Worm (Caenorhabditis elegans) whole organism, L4 larva: Measurements from ENCODE around the gene abch-1.
A peak's percentile ranks its signal among the peaks of the same experiment; 100 is the strongest.

Source experiments
- F26F4.8 ChIP-seq: fragments of 200-800 bp; sonication (Bioruptor generic); conservative IDR thresholded peaks from 2 replicates; pipeline ENCODE4 v1.3.6; 2022; ENCODE audit warnings: missing genetic modification characterization, missing compliant biosample characterization
- F37D6.2 ChIP-seq: sonication (generic microtip); optimal IDR thresholded peaks from 2 replicates; lab custom pipeline; 2016; ENCODE audit warnings: mild to moderate bottlenecking, missing genetic modification characterization, missing compliant biosample characterization
- F44E2.7 ChIP-seq: fragments of 200-800 bp; sonication (Bioruptor generic); IDR thresholded peaks from 2 replicates; pipeline ENCODE4 v2.1.2; 2022; ENCODE audit warnings: missing genetic modification characterization, missing compliant biosample characterization
- T26A8.4 ChIP-seq: fragments of 200-800 bp; sonication (Bioruptor generic); IDR thresholded peaks from 2 replicates; pipeline ENCODE4 v1.3.6; 2022; ENCODE audit warnings: missing genetic modification characterization, missing compliant biosample characterization
- Y105C5A.15 ChIP-seq: fragments of 200-800 bp; sonication (Bioruptor generic); IDR thresholded peaks from 2 replicates; pipeline ENCODE4 v1.3.6; 2022; ENCODE audit warnings: missing genetic modification characterization, missing compliant biosample characterization
- Y75B8A.6 ChIP-seq: fragments of 200-800 bp; sonication (Bioruptor generic); IDR thresholded peaks from 2 replicates; pipeline ENCODE4 v1.3.6; 2022; ENCODE audit warnings: missing genetic modification reagents, missing genetic modification characterization, missing compliant biosample characterization
- ZK546.5 ChIP-seq, 2 experiments: sonication (generic microtip); optimal IDR thresholded peaks; 2 replicates each; lab custom pipeline; 2017; ENCODE audit warnings: missing biosample characterization in 2 of 2, missing genetic modification characterization in 2 of 2
- aha-1 ChIP-seq: fragments of 150-350 bp; peaks from one replicate; lab custom pipeline; 2014; ENCODE audit warnings: missing biosample characterization, missing genetic modification characterization
- ama-1 ChIP-seq: fragments of 150-350 bp; optimal IDR thresholded peaks from 2 replicates; lab custom pipeline; 2014; ENCODE audit warnings: inconsistent platforms, mixed read lengths
- ceh-62 ChIP-seq: sonication (generic microtip); optimal IDR thresholded peaks from 2 replicates; lab custom pipeline; 2017; ENCODE audit warnings: missing biosample characterization, missing genetic modification characterization
- ceh-82 ChIP-seq: sonication (generic microtip); optimal IDR thresholded peaks from 2 replicates; lab custom pipeline; 2017; ENCODE audit warnings: missing biosample characterization, missing genetic modification characterization
- daf-16 ChIP-seq, 3 experiments: sonication (generic microtip); optimal IDR thresholded peaks; 2 replicates each; lab custom pipeline; 2016 to 2017; ENCODE audit warnings: missing genetic modification characterization in 3 of 3, missing genetic modification reagents in 3 of 3, mild to moderate bottlenecking in 2 of 3, missing compliant biosample characterization in 2 of 3, missing biosample characterization in 1 of 3, moderate library complexity in 1 of 3
- daf-8 ChIP-seq: fragments of 200-800 bp; sonication (Bioruptor generic); IDR thresholded peaks from 2 replicates; pipeline ENCODE4 v1.3.6; 2022; ENCODE audit warnings: missing genetic modification characterization, missing compliant biosample characterization
- dmd-6 ChIP-seq: fragments of 200-800 bp; sonication (Bioruptor generic); IDR thresholded peaks from 2 replicates; pipeline ENCODE4 v1.3.6; 2022; ENCODE audit warnings: missing genetic modification reagents, missing genetic modification characterization, missing compliant biosample characterization
- dmd-8 ChIP-seq: fragments of 200-800 bp; sonication (Bioruptor generic); IDR thresholded peaks from 2 replicates; pipeline ENCODE4 v1.3.6; 2022; ENCODE audit warnings: missing genetic modification characterization, missing compliant biosample characterization
- dpl-1 ChIP-seq: fragments of 150-350 bp; optimal IDR thresholded peaks from 2 replicates; lab custom pipeline; 2014; ENCODE audit warnings: missing biosample characterization, missing genetic modification reagents, missing genetic modification characterization
- fos-1 ChIP-seq: fragments of 150-350 bp; optimal IDR thresholded peaks from 2 replicates; lab custom pipeline; 2014; ENCODE audit warnings: missing biosample characterization, missing genetic modification characterization
- hlh-11 ChIP-seq: fragments of 200-800 bp; sonication (Bioruptor generic); optimal IDR thresholded peaks from 2 replicates; lab custom pipeline; 2018; ENCODE audit warnings: mild to moderate bottlenecking, missing genetic modification characterization, missing compliant biosample characterization
- lin-1 ChIP-seq: fragments of 200-800 bp; sonication (Bioruptor generic); IDR thresholded peaks from 2 replicates; pipeline ENCODE4 v1.3.6; 2022; ENCODE audit warnings: missing genetic modification reagents, missing genetic modification characterization, missing compliant biosample characterization
- lin-13 ChIP-seq: fragments of 150-350 bp; optimal IDR thresholded peaks from 2 replicates; lab custom pipeline; 2014; ENCODE audit warnings: missing biosample characterization, missing genetic modification reagents, missing genetic modification characterization
- lin-15B ChIP-seq: fragments of 150-350 bp; sonication (generic microtip); optimal IDR thresholded peaks from 3 replicates; lab custom pipeline; 2014; ENCODE audit warnings: missing biosample characterization, missing genetic modification characterization
- lin-29 ChIP-seq: fragments of 200-800 bp; sonication (Bioruptor generic); IDR thresholded peaks from 2 replicates; pipeline ENCODE4 v1.3.6; 2022; ENCODE audit warnings: missing genetic modification reagents, missing genetic modification characterization, missing compliant biosample characterization
- lir-3 ChIP-seq: sonication (generic microtip); optimal IDR thresholded peaks from 2 replicates; lab custom pipeline; 2016; ENCODE audit warnings: mild to moderate bottlenecking, missing genetic modification characterization, missing compliant biosample characterization
- mes-2 ChIP-seq: sonication (generic microtip); optimal IDR thresholded peaks from 2 replicates; lab custom pipeline; 2016; ENCODE audit warnings: missing genotype, mild to moderate bottlenecking, missing genetic modification characterization, missing compliant biosample characterization; ENCODE audit not compliant: poor library complexity, severe bottlenecking
- nhr-10 ChIP-seq: fragments of 150-350 bp; optimal IDR thresholded peaks from 2 replicates; lab custom pipeline; 2014; ENCODE audit warnings: missing biosample characterization, missing genetic modification characterization
- nhr-11 ChIP-seq: fragments of 150-350 bp; optimal IDR thresholded peaks from 2 replicates; lab custom pipeline; 2014; ENCODE audit warnings: missing biosample characterization, missing genetic modification characterization
- nhr-25 ChIP-seq: sonication (generic microtip); optimal IDR thresholded peaks from 2 replicates; lab custom pipeline; 2017; ENCODE audit warnings: missing genetic modification characterization, mild to moderate bottlenecking, missing compliant biosample characterization, antibody characterized with exemption, moderate library complexity, borderline replicate concordance; ENCODE audit not compliant: insufficient read depth
- nhr-76 ChIP-seq: fragments of 150-350 bp; optimal IDR thresholded peaks from 2 replicates; lab custom pipeline; 2014; ENCODE audit warnings: missing biosample characterization, missing genetic modification characterization
- nhr-77 ChIP-seq: fragments of 150-350 bp; optimal IDR thresholded peaks from 2 replicates; lab custom pipeline; 2014; ENCODE audit warnings: missing biosample characterization, missing genetic modification characterization
- pha-4 ChIP-seq, 2 experiments: fragments of 150-350 bp in 1 of 2; fragments of 200-800 bp in 1 of 2; sonication (Bioruptor generic) in 1 of 2; IDR thresholded peaks in 1 of 2; optimal IDR thresholded peaks in 1 of 2; 2 replicates each; pipeline versions ENCODE4 v1.3.6 to Lab custom; 2014 to 2022; ENCODE audit warnings: missing genetic modification characterization in 2 of 2, missing genetic modification reagents in 2 of 2, missing biosample characterization in 1 of 2, missing compliant biosample characterization in 1 of 2
- saeg-2 ChIP-seq: fragments of 200-800 bp; sonication (Bioruptor generic); IDR thresholded peaks from 2 replicates; pipeline ENCODE4 v1.3.6; 2022; ENCODE audit warnings: missing genetic modification reagents, missing genetic modification characterization, missing compliant biosample characterization
- sdz-12 ChIP-seq: fragments of 200-800 bp; sonication (Bioruptor generic); optimal IDR thresholded peaks from 2 replicates; lab custom pipeline; 2018; ENCODE audit warnings: mild to moderate bottlenecking, missing genetic modification characterization, missing compliant biosample characterization
- skn-1 ChIP-seq: fragments of 150-350 bp; optimal IDR thresholded peaks from 2 replicates; lab custom pipeline; 2014; ENCODE audit warnings: missing biosample characterization, missing genetic modification characterization
- tag-97 ChIP-seq: fragments of 200-800 bp; sonication (Bioruptor generic); IDR thresholded peaks from 2 replicates; pipeline ENCODE4 v1.3.6; 2022; ENCODE audit warnings: missing genetic modification characterization, missing compliant biosample characterization
- unc-130 ChIP-seq: sonication (generic microtip); optimal IDR thresholded peaks from 2 replicates; lab custom pipeline; 2016; ENCODE audit warnings: missing genetic modification reagents, missing genetic modification characterization, missing compliant biosample characterization
- unc-62 ChIP-seq, 3 experiments: fragments of 150-350 bp in 1 of 3; sonication (generic microtip); optimal IDR thresholded peaks in 2 of 3; peaks in 1 of 3; 1 replicate in 1 of 3; 2 replicates in 2 of 3; lab custom pipeline; 2014 to 2017; ENCODE audit warnings: missing biosample characterization in 3 of 3, missing genetic modification characterization in 3 of 3, missing genetic modification reagents in 3 of 3, missing genotype in 1 of 3
- zag-1 ChIP-seq: fragments of 150-350 bp; optimal IDR thresholded peaks from 2 replicates; lab custom pipeline; 2014; ENCODE audit warnings: missing biosample characterization, missing genetic modification characterization
- zfp-3 ChIP-seq: fragments of 200-800 bp; sonication (Bioruptor generic); conservative IDR thresholded peaks from 2 replicates; pipeline ENCODE4 v1.3.6; 2022; ENCODE audit warnings: missing genetic modification reagents, missing genetic modification characterization, missing compliant biosample characterization
- zip-2 ChIP-seq: fragments of 150-350 bp; optimal IDR thresholded peaks from 2 replicates; lab custom pipeline; 2014; ENCODE audit warnings: missing biosample characterization, missing genetic modification characterization

Gene abch-1

DNA sequence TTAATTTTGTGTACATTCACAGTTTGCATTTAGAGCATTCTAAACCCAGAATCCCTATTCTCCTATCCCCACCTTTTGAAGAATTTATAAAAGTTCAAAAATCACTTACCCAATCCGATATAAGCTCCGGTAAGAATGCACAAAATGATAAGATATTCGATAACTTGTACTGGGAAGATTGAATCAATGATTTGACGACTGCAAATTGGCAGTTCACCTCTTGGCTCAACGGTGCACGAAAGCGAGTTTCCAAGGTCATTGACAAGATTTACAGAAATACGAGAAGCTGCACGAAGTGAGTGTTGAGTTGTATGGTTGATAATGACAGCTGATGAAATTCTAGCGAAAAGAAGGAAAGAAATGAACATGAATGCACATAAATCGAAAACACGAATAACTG, 28.9 kb upstream of the abch-1 start:
- TF ChIP-seq tag-97 (GFP tag; lab: Robert Waterston, UW) (no peak), lin-15B (tag; lab: Kevin White, UChicago) (no peak), F44E2.7 (GFP tag; lab: Robert Waterston, UW) (no peak), fos-1 (tag; lab: Kevin White, UChicago) (no peak), lir-3 (no peak), nhr-25 (tag; lab: Kevin White, UChicago) (no peak), lin-29 (GFP tag; lab: Robert Waterston, UW) (no peak), lin-13 (GFP tag; lab: Kevin White, UChicago) (no peak), ceh-62 (no peak), nhr-76 (tag; lab: Kevin White, UChicago) (no peak), aha-1 (tag; lab: Kevin White, UChicago) (peak; percentile 74), unc-62 (GFP tag; optimal IDR thresholded peaks at IDR 0.05 in 1 of 2; lab: Kevin White, UChicago) (peak in 1 of 2 experiments; percentile 67), unc-62 (tag; optimal IDR thresholded peaks at IDR 0.05; lab: Kevin White, UChicago) (no peak)

DNA sequence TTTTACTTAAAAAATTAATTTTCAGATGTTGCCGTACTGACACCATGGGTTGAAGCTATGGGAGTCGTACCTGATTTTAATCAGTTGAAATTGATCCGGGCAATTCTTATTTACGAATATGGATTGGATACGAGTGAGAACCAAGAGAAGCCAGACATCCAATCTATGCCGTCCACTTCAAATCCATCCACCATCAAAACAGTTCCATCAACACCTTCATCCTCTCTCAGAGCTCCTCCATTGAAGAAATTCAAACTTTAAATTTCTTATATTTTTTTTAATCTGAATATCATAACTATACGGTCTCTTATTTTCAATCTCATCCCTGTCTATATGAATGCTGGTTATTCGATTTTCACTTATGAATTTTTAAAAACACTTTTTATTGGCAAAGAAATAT, 27.5 kb upstream of the abch-1 start:
- TF ChIP-seq daf-16 (GFP tag; optimal IDR thresholded peaks at IDR 0.05; lab: Kevin White, UChicago) = peak in 1 of 2 experiments; percentile 23
- no peak for TF ChIP-seq daf-16 (tag; optimal IDR thresholded peaks at IDR 0.05; lab: Kevin White, UChicago)
- no peak for TF ChIP-seq nhr-76 (tag; lab: Kevin White, UChicago)
- no peak for TF ChIP-seq lin-29 (GFP tag; lab: Robert Waterston, UW)
- 0 out of 2 replicates have a peak, but pooled peaks have one; percentile 15 for TF ChIP-seq zfp-3 (GFP tag; lab: Robert Waterston, UW)
- no peak for TF ChIP-seq zag-1 (tag; lab: Kevin White, UChicago)
- TF ChIP-seq T26A8.4 (GFP tag; lab: Robert Waterston, UW) = no peak
- TF ChIP-seq, all 104 proteins: peak for 2

DNA sequence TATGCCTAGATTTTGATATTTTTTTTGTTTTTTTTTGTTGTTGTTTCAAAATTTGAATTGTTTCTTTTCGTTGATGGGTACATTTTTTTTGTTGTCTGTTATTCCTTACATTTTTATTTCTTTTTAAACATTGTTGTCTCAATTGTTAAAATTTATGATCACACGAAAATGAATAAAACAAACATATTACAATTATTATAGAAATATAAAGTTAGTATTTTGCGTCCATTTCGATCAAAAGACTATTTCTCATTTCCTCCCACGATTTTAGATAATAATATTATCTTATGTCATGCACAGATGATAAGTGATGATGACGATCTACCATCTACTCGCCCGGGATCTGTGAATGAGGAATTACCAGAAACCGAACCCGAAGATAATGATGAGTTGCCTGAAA, 23.2 kb upstream of the abch-1 start, which contains the start of gene wrn-1:
wrn-1 (plus strand) TSS at position 301 of the 400 bp plus-strand sequence.
- TF ChIP-seq dmd-8 (GFP tag; lab: Robert Waterston, UW) = no peak
- no peak for TF ChIP-seq dpl-1 (GFP tag; lab: Kevin White, UChicago)
- no peak for TF ChIP-seq pha-4 (GFP tag; IDR thresholded peaks at IDR 0.05; lab: Robert Waterston, UW)
- no peak for TF ChIP-seq pha-4 (tag; optimal IDR thresholded peaks at IDR 0.05; lab: Kevin White, UChicago)
- no peak for TF ChIP-seq T26A8.4 (GFP tag; lab: Robert Waterston, UW)
- no peak for TF ChIP-seq ceh-82 (tag; lab: Kevin White, UChicago)
- TF ChIP-seq sdz-12 = no peak
- TF ChIP-seq unc-62 (GFP tag; optimal IDR thresholded peaks at IDR 0.05 in 1 of 2; lab: Kevin White, UChicago) = no peak
- no peak for TF ChIP-seq unc-62 (tag; optimal IDR thresholded peaks at IDR 0.05; lab: Kevin White, UChicago)
- TF ChIP-seq lir-3 = no peak
- TF ChIP-seq nhr-10 (tag; lab: Kevin White, UChicago) = no peak
- no peak for TF ChIP-seq saeg-2 (GFP tag; lab: Robert Waterston, UW)
- no peak for TF ChIP-seq F26F4.8
- TF ChIP-seq F44E2.7 (GFP tag; lab: Robert Waterston, UW) = no peak
- TF ChIP-seq Y105C5A.15 (GFP tag; lab: Robert Waterston, UW) = no peak
- TF ChIP-seq lin-1 (GFP tag; lab: Robert Waterston, UW) = no peak
- TF ChIP-seq hlh-11 (tag; lab: Kevin White, UChicago) = no peak
- TF ChIP-seq nhr-11 (tag; lab: Kevin White, UChicago) = no peak
- no peak for TF ChIP-seq unc-130
- TF ChIP-seq nhr-77 = no peak
- no peak for TF ChIP-seq zip-2 (tag; lab: Kevin White, UChicago)

DNA sequence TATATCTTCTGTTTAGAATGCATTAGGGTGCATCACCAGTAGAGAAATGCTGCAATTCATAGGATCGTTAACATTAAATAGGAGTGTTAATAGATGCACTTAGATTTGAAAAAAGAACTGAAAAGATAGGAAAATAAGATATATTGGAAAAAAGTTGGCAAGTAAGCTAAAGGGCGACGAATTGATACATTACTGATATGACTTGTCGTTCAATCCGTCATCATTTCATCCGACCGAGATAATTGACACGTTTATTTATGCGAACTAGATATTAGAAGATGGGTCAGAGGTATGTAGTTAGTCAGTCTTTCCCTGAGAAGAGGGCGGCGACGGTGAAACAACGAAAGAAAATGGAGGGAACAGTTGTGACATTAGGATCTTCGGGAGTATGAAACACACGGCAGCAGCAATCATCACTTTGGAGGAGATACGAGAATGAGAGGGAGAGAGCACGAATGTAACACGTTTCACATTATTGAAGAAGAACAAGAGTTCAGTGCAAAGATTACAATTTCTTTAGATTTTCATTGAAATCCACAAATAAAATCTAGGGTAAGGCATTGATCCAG, 13.5 kb upstream of the abch-1 start, which contains the start of gene lron-15:
lron-15 (minus strand) TSS at position 51 of the 569 bp plus-strand sequence.
- no peak for TF ChIP-seq lin-1 (GFP tag; lab: Robert Waterston, UW)
- no peak for TF ChIP-seq mes-2 (tag; lab: Kevin White, UChicago)
- TF ChIP-seq T26A8.4 (GFP tag; lab: Robert Waterston, UW) = no peak
- TF ChIP-seq ama-1 (lab: Kevin White, UChicago) = no peak
- TF ChIP-seq zfp-3 (GFP tag; lab: Robert Waterston, UW) = no peak
- no peak for TF ChIP-seq daf-8 (GFP tag; lab: Robert Waterston, UW)
- TF ChIP-seq Y75B8A.6 (GFP tag; lab: Robert Waterston, UW) = no peak
- TF ChIP-seq skn-1 = no peak
- TF ChIP-seq ZK546.5 (tag; optimal IDR thresholded peaks at IDR 0.05; lab: Kevin White, UChicago) = no peak
- TF ChIP-seq dmd-6 = no peak
- no peak for TF ChIP-seq F37D6.2
